Worm (Caenorhabditis elegans) whole organism, mixed stage, embryonic: Measurements from ENCODE around the gene C02F5.14.

ENCODE experiments used
- ces-1 ChIP-seq: fragments of 150-350 bp; optimal IDR thresholded peaks from 2 replicates; lab custom pipeline; 2014; ENCODE audit warnings: missing biosample characterization, missing genetic modification reagents, missing genetic modification characterization
- ham-2 ChIP-seq: fragments of 200-800 bp; sonication (Bioruptor generic); optimal IDR thresholded peaks from 2 replicates; lab custom pipeline; 2018; ENCODE audit warnings: mild to moderate bottlenecking, missing genetic modification characterization, missing compliant biosample characterization
- lin-13 ChIP-seq: fragments of 150-350 bp; optimal IDR thresholded peaks from 2 replicates; lab custom pipeline; 2014; ENCODE audit warnings: missing biosample characterization, missing genetic modification characterization
- lin-32 ChIP-seq: fragments of 200-800 bp; sonication (Bioruptor generic); optimal IDR thresholded peaks from 2 replicates; lab custom pipeline; 2018; ENCODE audit warnings: mild to moderate bottlenecking, missing genetic modification characterization, missing compliant biosample characterization
- lsy-2 ChIP-seq: fragments of 150-350 bp; optimal IDR thresholded peaks from 2 replicates; lab custom pipeline; 2014; ENCODE audit warnings: missing biosample characterization, missing genetic modification characterization
- nhr-237 ChIP-seq: fragments of 150-350 bp; optimal IDR thresholded peaks from 2 replicates; lab custom pipeline; 2014; ENCODE audit warnings: missing biosample characterization, missing genetic modification characterization
- nhr-28 ChIP-seq: fragments of 150-350 bp; optimal IDR thresholded peaks from 2 replicates; lab custom pipeline; 2014; ENCODE audit warnings: missing biosample characterization, missing genetic modification characterization
- nhr-76 ChIP-seq: sonication (generic microtip); optimal IDR thresholded peaks from 2 replicates; lab custom pipeline; 2017; ENCODE audit warnings: missing biosample characterization, missing genetic modification characterization
- pha-4 ChIP-seq: fragments of 150-350 bp; optimal IDR thresholded peaks from 2 replicates; lab custom pipeline; 2018; ENCODE audit warnings: missing biosample characterization, missing genetic modification reagents, missing genetic modification characterization
- snpc-4 ChIP-seq: fragments of 150-350 bp; optimal IDR thresholded peaks from 2 replicates; lab custom pipeline; 2014; ENCODE audit warnings: missing biosample characterization, missing genetic modification characterization
- sptf-1 ChIP-seq: sonication (generic microtip); optimal IDR thresholded peaks from 2 replicates; lab custom pipeline; 2017; ENCODE audit warnings: mild to moderate bottlenecking, missing genetic modification characterization, moderate library complexity, missing compliant biosample characterization
- unc-39 ChIP-seq: fragments of 150-350 bp; optimal IDR thresholded peaks from 2 replicates; lab custom pipeline; 2014; ENCODE audit warnings: missing biosample characterization, missing genetic modification characterization
- unc-62 ChIP-seq: fragments of 150-350 bp; optimal IDR thresholded peaks from 2 replicates; lab custom pipeline; 2014; ENCODE audit warnings: missing biosample characterization, missing genetic modification reagents, missing genetic modification characterization
- ztf-11 ChIP-seq: fragments of 150-350 bp; optimal IDR thresholded peaks from 2 replicates; lab custom pipeline; 2014; ENCODE audit warnings: missing biosample characterization, missing genetic modification characterization

DNA sequence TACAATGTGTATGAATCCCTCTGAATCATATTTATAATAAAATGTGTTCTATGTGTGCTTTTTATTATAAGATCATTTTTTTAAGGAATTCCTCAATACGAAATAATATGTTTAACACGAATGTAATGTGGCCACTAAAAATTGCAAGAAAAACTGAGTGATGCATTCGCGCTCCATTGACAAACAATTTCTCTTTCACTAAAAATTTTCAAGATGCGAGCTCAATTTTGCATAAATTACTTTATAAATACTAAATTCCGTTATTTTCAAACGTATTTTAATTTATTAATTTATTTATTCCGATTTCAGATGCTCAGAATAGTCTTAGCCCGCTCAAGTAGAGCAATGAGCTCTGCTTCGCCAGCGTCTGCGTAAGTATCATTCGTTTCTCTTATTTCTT lies 30.4 kb upstream of the C02F5.14 start, which contains the start of gene mrps-9:
- TF ChIP-seq unc-62 (no peak), unc-39 (tag; lab: Kevin White, UChicago) (no peak), pha-4 (no peak), nhr-28 (tag; lab: Kevin White, UChicago) (no peak), nhr-76 (tag; lab: Kevin White, UChicago) (no peak), lin-32 (no peak), nhr-237 (tag; lab: Kevin White, UChicago) (no peak), sptf-1 (tag; lab: Kevin White, UChicago) (no peak), ztf-11 (no peak), ces-1 (no peak), lin-13 (tag; lab: Kevin White, UChicago) (no peak), ham-2 (GFP tag; lab: Kevin White, UChicago) (no peak), lsy-2 (tag; lab: Kevin White, UChicago) (no peak), snpc-4 (tag; lab: Kevin White, UChicago) (no peak)
